Worm (Caenorhabditis elegans) whole organism, L4 larva: ENCODE measurements around the gene glr-2.
A peak's percentile ranks its signal among the peaks of the same experiment; 100 is the strongest.

Experiments used
- F10B5.3 ChIP-seq: sonication (generic microtip); optimal IDR thresholded peaks from 2 replicates; lab custom pipeline; 2016; ENCODE audit warnings: mild to moderate bottlenecking, missing genetic modification characterization, missing compliant biosample characterization
- F49E8.2 ChIP-seq: sonication (generic microtip); optimal IDR thresholded peaks from 2 replicates; lab custom pipeline; 2016; ENCODE audit warnings: missing compliant biosample characterization, mild to moderate bottlenecking, missing genetic modification characterization, borderline replicate concordance
- Y105C5A.15 ChIP-seq: fragments of 200-800 bp; sonication (Bioruptor generic); IDR thresholded peaks from 2 replicates; pipeline ENCODE4 v1.3.6; 2022; ENCODE audit warnings: missing genetic modification characterization, missing compliant biosample characterization
- Y75B8A.6 ChIP-seq: fragments of 200-800 bp; sonication (Bioruptor generic); IDR thresholded peaks from 2 replicates; pipeline ENCODE4 v1.3.6; 2022; ENCODE audit warnings: missing genetic modification reagents, missing genetic modification characterization, missing compliant biosample characterization
- ama-1 ChIP-seq: fragments of 150-350 bp; optimal IDR thresholded peaks from 2 replicates; lab custom pipeline; 2014; ENCODE audit warnings: inconsistent platforms, mixed read lengths
- ceh-28 ChIP-seq: fragments of 150-350 bp; optimal IDR thresholded peaks from 2 replicates; lab custom pipeline; 2014; ENCODE audit warnings: missing biosample characterization, missing genetic modification reagents, missing genetic modification characterization
- ceh-44 ChIP-seq: fragments of 200-800 bp; sonication (Bioruptor generic); IDR thresholded peaks from 2 replicates; pipeline ENCODE4 v1.3.6; 2022; ENCODE audit warnings: missing genetic modification reagents, missing genetic modification characterization, missing compliant biosample characterization
- cey-2 ChIP-seq: sonication (generic microtip); optimal IDR thresholded peaks from 3 replicates; lab custom pipeline; 2017; ENCODE audit warnings: missing genetic modification characterization, mild to moderate bottlenecking, missing compliant biosample characterization, antibody characterized with exemption, borderline replicate concordance; ENCODE audit not compliant: insufficient read depth
- ctbp-1 ChIP-seq: fragments of 200-800 bp; sonication (Bioruptor generic); IDR thresholded peaks from 2 replicates; pipeline ENCODE4 v1.3.6; 2022; ENCODE audit warnings: missing genetic modification reagents, missing genetic modification characterization, missing compliant biosample characterization
- daf-12 ChIP-seq: fragments of 150-350 bp; optimal IDR thresholded peaks from 2 replicates; lab custom pipeline; 2014; ENCODE audit warnings: missing biosample characterization, missing genetic modification reagents, missing genetic modification characterization
- daf-16 ChIP-seq, 3 experiments: sonication (generic microtip); optimal IDR thresholded peaks; 2 replicates each; lab custom pipeline; 2016 to 2017; ENCODE audit warnings: missing genetic modification characterization in 3 of 3, missing genetic modification reagents in 3 of 3, mild to moderate bottlenecking in 2 of 3, missing compliant biosample characterization in 2 of 3, missing biosample characterization in 1 of 3, moderate library complexity in 1 of 3
- dmd-6 ChIP-seq: fragments of 200-800 bp; sonication (Bioruptor generic); IDR thresholded peaks from 2 replicates; pipeline ENCODE4 v1.3.6; 2022; ENCODE audit warnings: missing genetic modification reagents, missing genetic modification characterization, missing compliant biosample characterization
- dve-1 ChIP-seq: sonication (generic microtip); optimal IDR thresholded peaks from 2 replicates; lab custom pipeline; 2017; ENCODE audit warnings: antibody characterized with exemption, mild to moderate bottlenecking, missing genetic modification characterization, missing compliant biosample characterization; ENCODE audit not compliant: insufficient read depth
- fkh-10 ChIP-seq: fragments of 150-350 bp; optimal IDR thresholded peaks from 2 replicates; lab custom pipeline; 2014; ENCODE audit warnings: missing biosample characterization, missing genetic modification reagents, missing genetic modification characterization
- hif-1 ChIP-seq, 2 experiments: sonication (generic microtip); optimal IDR thresholded peaks; 2 replicates each; lab custom pipeline; 2016 to 2017; ENCODE audit warnings: missing compliant biosample characterization in 2 of 2, missing genetic modification characterization in 2 of 2, missing genetic modification reagents in 2 of 2, missing genotype in 2 of 2, mild to moderate bottlenecking in 1 of 2
- hlh-11 ChIP-seq: fragments of 200-800 bp; sonication (Bioruptor generic); optimal IDR thresholded peaks from 2 replicates; lab custom pipeline; 2018; ENCODE audit warnings: mild to moderate bottlenecking, missing genetic modification characterization, missing compliant biosample characterization
- hlh-30 ChIP-seq: sonication (generic microtip); optimal IDR thresholded peaks from 2 replicates; lab custom pipeline; 2017; ENCODE audit warnings: antibody characterized with exemption, mild to moderate bottlenecking, missing genetic modification characterization, missing compliant biosample characterization; ENCODE audit not compliant: insufficient read depth
- jun-1 ChIP-seq: fragments of 150-350 bp; optimal IDR thresholded peaks from 2 replicates; lab custom pipeline; 2014; ENCODE audit warnings: missing biosample characterization, missing genetic modification reagents, missing genetic modification characterization
- lin-1 ChIP-seq: fragments of 200-800 bp; sonication (Bioruptor generic); IDR thresholded peaks from 2 replicates; pipeline ENCODE4 v1.3.6; 2022; ENCODE audit warnings: missing genetic modification reagents, missing genetic modification characterization, missing compliant biosample characterization
- lin-15B ChIP-seq: fragments of 150-350 bp; sonication (generic microtip); optimal IDR thresholded peaks from 3 replicates; lab custom pipeline; 2014; ENCODE audit warnings: missing biosample characterization, missing genetic modification characterization
- lin-29 ChIP-seq: fragments of 200-800 bp; sonication (Bioruptor generic); IDR thresholded peaks from 2 replicates; pipeline ENCODE4 v1.3.6; 2022; ENCODE audit warnings: missing genetic modification reagents, missing genetic modification characterization, missing compliant biosample characterization
- lin-38 ChIP-seq: fragments of 200-800 bp; sonication (Bioruptor generic); IDR thresholded peaks from 2 replicates; pipeline ENCODE4 v1.3.6; 2022; ENCODE audit warnings: missing genetic modification reagents, missing genetic modification characterization, missing compliant biosample characterization
- lin-39 ChIP-seq: fragments of 150-350 bp; optimal IDR thresholded peaks from 2 replicates; lab custom pipeline; 2014; ENCODE audit warnings: missing biosample characterization, missing genetic modification reagents, missing genetic modification characterization
- lsy-2 ChIP-seq, 2 experiments: fragments of 150-350 bp in 1 of 2; sonication (generic microtip) in 1 of 2; optimal IDR thresholded peaks; 2 replicates each; lab custom pipeline; 2014 to 2017; ENCODE audit warnings: missing biosample characterization in 2 of 2, missing genetic modification characterization in 2 of 2
- mxl-3 ChIP-seq: fragments of 200-800 bp; sonication (Bioruptor generic); optimal IDR thresholded peaks from 2 replicates; lab custom pipeline; 2018; ENCODE audit warnings: mild to moderate bottlenecking, missing genetic modification characterization, missing compliant biosample characterization
- nhr-10 ChIP-seq: fragments of 150-350 bp; optimal IDR thresholded peaks from 2 replicates; lab custom pipeline; 2014; ENCODE audit warnings: missing biosample characterization, missing genetic modification characterization
- nhr-11 ChIP-seq: fragments of 150-350 bp; optimal IDR thresholded peaks from 2 replicates; lab custom pipeline; 2014; ENCODE audit warnings: missing biosample characterization, missing genetic modification characterization
- nhr-111 ChIP-seq: fragments of 200-800 bp; sonication (Bioruptor generic); optimal IDR thresholded peaks from 2 replicates; lab custom pipeline; 2018; ENCODE audit warnings: mild to moderate bottlenecking, missing genetic modification characterization, missing compliant biosample characterization
- nhr-28 ChIP-seq: fragments of 150-350 bp; optimal IDR thresholded peaks from 2 replicates; lab custom pipeline; 2014; ENCODE audit warnings: missing biosample characterization, missing genetic modification characterization
- nhr-6 ChIP-seq: fragments of 150-350 bp; optimal IDR thresholded peaks from 2 replicates; lab custom pipeline; 2014; ENCODE audit warnings: missing biosample characterization, missing genetic modification characterization
- nhr-76 ChIP-seq: fragments of 150-350 bp; optimal IDR thresholded peaks from 2 replicates; lab custom pipeline; 2014; ENCODE audit warnings: missing biosample characterization, missing genetic modification characterization
- nhr-77 ChIP-seq: fragments of 150-350 bp; optimal IDR thresholded peaks from 2 replicates; lab custom pipeline; 2014; ENCODE audit warnings: missing biosample characterization, missing genetic modification characterization
- pha-4 ChIP-seq, 2 experiments: fragments of 150-350 bp in 1 of 2; fragments of 200-800 bp in 1 of 2; sonication (Bioruptor generic) in 1 of 2; IDR thresholded peaks in 1 of 2; optimal IDR thresholded peaks in 1 of 2; 2 replicates each; pipeline versions ENCODE4 v1.3.6 to Lab custom; 2014 to 2022; ENCODE audit warnings: missing genetic modification characterization in 2 of 2, missing genetic modification reagents in 2 of 2, missing biosample characterization in 1 of 2, missing compliant biosample characterization in 1 of 2
- pqm-1 ChIP-seq: sonication (generic microtip); optimal IDR thresholded peaks from 2 replicates; lab custom pipeline; 2017; ENCODE audit warnings: missing biosample characterization, missing genetic modification characterization
- saeg-2 ChIP-seq: fragments of 200-800 bp; sonication (Bioruptor generic); IDR thresholded peaks from 2 replicates; pipeline ENCODE4 v1.3.6; 2022; ENCODE audit warnings: missing genetic modification reagents, missing genetic modification characterization, missing compliant biosample characterization
- snpc-1.2 ChIP-seq: fragments of 200-800 bp; sonication (Bioruptor generic); IDR thresholded peaks from 2 replicates; pipeline ENCODE4 v1.3.6; 2022; ENCODE audit warnings: missing genetic modification reagents, missing genetic modification characterization, missing compliant biosample characterization
- spr-3 ChIP-seq: fragments of 200-800 bp; sonication (Bioruptor generic); optimal IDR thresholded peaks from 2 replicates; lab custom pipeline; 2018; ENCODE audit warnings: mild to moderate bottlenecking, missing genetic modification characterization, missing compliant biosample characterization
- tag-97 ChIP-seq: fragments of 200-800 bp; sonication (Bioruptor generic); IDR thresholded peaks from 2 replicates; pipeline ENCODE4 v1.3.6; 2022; ENCODE audit warnings: missing genetic modification characterization, missing compliant biosample characterization
- unc-39 ChIP-seq: sonication (generic microtip); optimal IDR thresholded peaks from 2 replicates; lab custom pipeline; 2017; ENCODE audit warnings: missing biosample characterization, missing genetic modification characterization
- zag-1 ChIP-seq: fragments of 150-350 bp; optimal IDR thresholded peaks from 2 replicates; lab custom pipeline; 2014; ENCODE audit warnings: missing biosample characterization, missing genetic modification characterization
- zfp-2 ChIP-seq: sonication (generic microtip); optimal IDR thresholded peaks from 2 replicates; lab custom pipeline; 2016; ENCODE audit warnings: mild to moderate bottlenecking, missing genetic modification characterization, missing compliant biosample characterization
- zip-11 ChIP-seq: fragments of 200-800 bp; sonication (Bioruptor generic); IDR thresholded peaks from 2 replicates; pipeline ENCODE4 v1.3.6; 2022; ENCODE audit warnings: missing genetic modification characterization, missing compliant biosample characterization
- zip-2 ChIP-seq: fragments of 150-350 bp; optimal IDR thresholded peaks from 2 replicates; lab custom pipeline; 2014; ENCODE audit warnings: missing biosample characterization, missing genetic modification characterization

glr-2 gene

ce11 chrIII:7107965-7108364, 36.8 kb downstream of the glr-2 start, which contains the start of gene odd-1 (continued):
- TF ChIP-seq nhr-10 (tag; lab: Kevin White, UChicago) (no peak), dve-1 (tag; lab: Kevin White, UChicago) (peak; percentile 33), zag-1 (tag; lab: Kevin White, UChicago) (no peak), pqm-1 (tag; lab: Kevin White, UChicago) (peak; percentile 77), jun-1 (tag; lab: Kevin White, UChicago) (no peak), lin-15B (no peak), daf-12 (tag; lab: Kevin White, UChicago) (no peak), F49E8.2 (no peak), dmd-6 (peak; percentile 24; the same call in 1 of the 2 replicates), zfp-2 (no peak), lin-38 (GFP tag; lab: Robert Waterston, UW) (no peak), lsy-2 (tag; optimal IDR thresholded peaks at IDR 0.05; lab: Kevin White, UChicago) (no peak), ama-1 (no peak), hlh-30 (tag; lab: Kevin White, UChicago) (no peak), Y75B8A.6 (GFP tag; lab: Robert Waterston, UW) (no peak), mxl-3 (no peak), tag-97 (GFP tag; lab: Robert Waterston, UW) (no peak), zip-2 (tag; lab: Kevin White, UChicago) (no peak), nhr-11 (no peak), fkh-10 (GFP tag; lab: Kevin White, UChicago) (no peak), lin-29 (GFP tag; lab: Robert Waterston, UW) (no peak), nhr-111 (GFP tag; lab: Kevin White, UChicago) (no peak), nhr-76 (no peak), hif-1 (tag; optimal IDR thresholded peaks at IDR 0.05; lab: Kevin White, UChicago) (no peak), cey-2 (tag; lab: Kevin White, UChicago) (no peak), zip-11 (GFP tag; lab: Robert Waterston, UW) (no peak), F10B5.3 (tag; lab: Kevin White, UChicago) (no peak), hlh-11 (tag; lab: Kevin White, UChicago) (peak; percentile 9), nhr-28 (tag; lab: Kevin White, UChicago) (peak; percentile 30), unc-39 (no peak), lin-39 (tag; lab: Kevin White, UChicago) (no peak), spr-3 (GFP tag; lab: Kevin White, UChicago) (no peak), saeg-2 (GFP tag; lab: Robert Waterston, UW) (no peak), daf-16 (GFP tag; optimal IDR thresholded peaks at IDR 0.05; lab: Kevin White, UChicago) (no peak), daf-16 (tag; optimal IDR thresholded peaks at IDR 0.05; lab: Kevin White, UChicago) (peak; percentile 49), Y105C5A.15 (no peak), ceh-44 (GFP tag; lab: Robert Waterston, UW) (no peak), ceh-28 (tag; lab: Kevin White, UChicago) (no peak), nhr-6 (tag; lab: Kevin White, UChicago) (no peak), ctbp-1 (GFP tag; lab: Robert Waterston, UW) (no peak), nhr-77 (no peak), snpc-1.2 (no peak)

ce11 chrIII:7106854-7107253, 37.9 kb downstream of the glr-2 start:
- TF ChIP-seq dmd-6 (peak; percentile 14; the same call in 1 of the 2 replicates), pha-4 (GFP tag; IDR thresholded peaks at IDR 0.05; lab: Robert Waterston, UW) (no peak), pha-4 (tag; optimal IDR thresholded peaks at IDR 0.05; lab: Kevin White, UChicago) (no peak), lin-1 (GFP tag; lab: Robert Waterston, UW) (0 out of 2 replicates have a peak, but pooled peaks have one; percentile 21), pqm-1 (tag; lab: Kevin White, UChicago) (peak; percentile 62), hlh-11 (tag; lab: Kevin White, UChicago) (peak; percentile 57), dve-1 (tag; lab: Kevin White, UChicago) (no peak), daf-16 (GFP tag; optimal IDR thresholded peaks at IDR 0.05; lab: Kevin White, UChicago) (no peak), daf-16 (tag; optimal IDR thresholded peaks at IDR 0.05; lab: Kevin White, UChicago) (peak; percentile 85), nhr-28 (tag; lab: Kevin White, UChicago) (peak; percentile 14)
- TF ChIP-seq, all 104 proteins: peak for 6
